Fruit fly (Drosophila melanogaster): Measurements from ENCODE around the gene daed.

The daed gene

DNA sequence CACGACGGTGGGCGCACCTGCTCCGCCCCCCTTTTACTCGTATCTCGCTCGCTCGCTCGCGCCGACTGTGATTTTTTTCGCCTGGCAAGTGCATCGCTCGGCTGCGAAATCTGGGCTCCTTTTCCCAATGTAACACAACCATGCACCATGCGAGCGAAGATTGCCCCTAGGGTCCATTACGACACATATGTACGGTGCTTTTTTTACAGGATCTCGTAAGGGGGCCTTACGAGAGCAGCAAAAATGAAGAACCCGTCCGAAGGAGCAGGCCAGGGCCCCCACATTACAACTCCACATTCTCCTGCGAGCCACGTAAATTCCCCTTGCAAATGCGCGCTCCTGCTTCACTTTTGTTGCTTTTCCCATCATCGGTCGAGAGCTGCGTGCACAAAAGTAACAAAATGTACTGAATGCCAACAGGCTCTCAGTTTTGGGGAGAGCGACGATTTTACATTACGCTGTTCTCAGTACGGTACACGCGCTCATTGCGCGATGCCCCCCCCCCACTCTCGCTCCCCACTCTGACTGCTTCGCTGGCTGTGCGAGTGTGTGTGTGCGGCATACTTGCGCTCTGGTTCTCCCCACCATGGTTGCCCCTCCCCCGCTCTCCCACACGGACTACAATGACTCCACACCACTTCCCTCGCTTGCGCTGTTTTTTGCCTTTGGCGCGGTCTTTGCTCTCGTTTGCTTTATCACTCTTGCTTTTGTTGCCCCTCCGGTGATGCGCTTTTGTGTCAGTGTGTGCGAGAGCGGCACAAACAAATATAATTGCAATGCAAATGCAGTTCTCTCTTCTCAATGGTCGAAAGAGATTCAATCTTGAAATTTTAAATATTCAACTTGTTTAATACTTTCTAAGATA is 13.0 kb downstream of the daed start (continued):
- 0 out of 2 replicates have a peak, but pooled peaks have one; percentile 17 for TF ChIP-seq slbo (GFP tag; IDR thresholded peaks at IDR 0.05)
- TF ChIP-seq Gug (GFP tag; IDR thresholded peaks at IDR 0.05) = no peak
- no peak for TF ChIP-seq NfI (GFP tag; optimal IDR thresholded peaks at IDR 0.05)
- peak; percentile 57 for TF ChIP-seq Nf-YC (tag; optimal IDR thresholded peaks at IDR 0.05)
- no peak for TF ChIP-seq CG2875 (GFP tag; optimal IDR thresholded peaks at IDR 0.05)
- TF ChIP-seq Bdp1 (GFP tag; optimal IDR thresholded peaks at IDR 0.05) = no peak
- TF ChIP-seq CG30431 (GFP tag; optimal IDR thresholded peaks at IDR 0.05) = no peak
- no peak for TF ChIP-seq CG17385 (GFP tag; optimal IDR thresholded peaks at IDR 0.05)
- TF ChIP-seq Rx (GFP tag; IDR thresholded peaks at IDR 0.05) = no peak
- no peak for TF ChIP-seq ase (GFP tag; IDR thresholded peaks at IDR 0.05)
- no peak for TF ChIP-seq CG8089 (GFP tag; optimal IDR thresholded peaks at IDR 0.05)
- TF ChIP-seq jing (GFP tag; optimal IDR thresholded peaks at IDR 0.05) = no peak
- TF ChIP-seq esg (GFP tag; conservative IDR thresholded peaks at IDR 0.05) = no peak
- TF ChIP-seq ash1 (GFP tag; optimal IDR thresholded peaks at IDR 0.05) = no peak
- peak; percentile 100 for TF ChIP-seq crol (GFP tag; IDR thresholded peaks at IDR 0.05)
- no peak for TF ChIP-seq CG17829 (tag; optimal IDR thresholded peaks at IDR 0.05)
- no peak for TF ChIP-seq gt (GFP tag; IDR thresholded peaks at IDR 0.05)
- TF ChIP-seq Sin3A (optimal IDR thresholded peaks at IDR 0.05) = no peak
- TF ChIP-seq CG10979 (tag; optimal IDR thresholded peaks at IDR 0.05) = no peak
- TF ChIP-seq fd3F (GFP tag; optimal IDR thresholded peaks at IDR 0.05) = no peak
- TF ChIP-seq mld (GFP tag; IDR thresholded peaks at IDR 0.05; ENCODE audit: partially characterized antibody) = no peak
- no peak for TF ChIP-seq CG10654 (GFP tag; optimal IDR thresholded peaks at IDR 0.05)
- TF ChIP-seq CG14667 (GFP tag; IDR thresholded peaks at IDR 0.05) = no peak
- TF ChIP-seq scrt (GFP tag; optimal IDR thresholded peaks at IDR 0.05) = no peak
- TF ChIP-seq CG3995 (GFP tag; optimal IDR thresholded peaks at IDR 0.05) = no peak
- no peak for TF ChIP-seq CG13624 (GFP tag; optimal IDR thresholded peaks at IDR 0.05)
- TF ChIP-seq sna (GFP tag; IDR thresholded peaks at IDR 0.05; ENCODE audit: partially characterized antibody) = peak; percentile 38; the same call in 1 of the 2 replicates
- TF ChIP-seq Dbx (GFP tag; IDR thresholded peaks at IDR 0.05) = no peak
- no peak for TF ChIP-seq CG3847 (GFP tag; IDR thresholded peaks at IDR 0.05)
- TF ChIP-seq vvl (GFP tag; IDR thresholded peaks at IDR 0.05) = peak; percentile 27; the same call in 1 of the 2 replicates
- TF ChIP-seq CG13894 (tag; optimal IDR thresholded peaks at IDR 0.05) = peak; percentile 43
- TF ChIP-seq CG12104 (GFP tag; optimal IDR thresholded peaks at IDR 0.05) = no peak
- TF ChIP-seq CG1602 (GFP tag; optimal IDR thresholded peaks at IDR 0.05) = no peak
- TF ChIP-seq Aef1 (GFP tag; IDR thresholded peaks at IDR 0.05) = peak; percentile 56; the same call in 2 of the 3 replicates
- TF ChIP-seq corto (GFP tag; optimal IDR thresholded peaks at IDR 0.05) = peak; percentile 14
- no peak for TF ChIP-seq Usf (GFP tag; optimal IDR thresholded peaks at IDR 0.05)
- TF ChIP-seq CG31365 (tag; optimal IDR thresholded peaks at IDR 0.05) = no peak
- TF ChIP-seq Hand (GFP tag; optimal IDR thresholded peaks at IDR 0.05) = no peak
- TF ChIP-seq dmrt11E (tag; optimal IDR thresholded peaks at IDR 0.05) = no peak
- TF ChIP-seq CG30020 (tag; optimal IDR thresholded peaks at IDR 0.05) = no peak
- TF ChIP-seq CG1024 (GFP tag; IDR thresholded peaks at IDR 0.05) = no peak
- TF ChIP-seq Sry-β (GFP tag; optimal IDR thresholded peaks at IDR 0.05) = no peak
- no peak for TF ChIP-seq CG1792 (GFP tag; optimal IDR thresholded peaks at IDR 0.05)
- no peak for TF ChIP-seq Stat92E (GFP tag; optimal IDR thresholded peaks at IDR 0.05)
- TF ChIP-seq Mrtf (GFP tag; IDR thresholded peaks at IDR 0.05) = no peak
- 0 out of 2 replicates have a peak, but pooled peaks have one; percentile 13 for TF ChIP-seq Scr (GFP tag; IDR thresholded peaks at IDR 0.05; ENCODE audit: partially characterized antibody)
- TF ChIP-seq CkIIα-i1 (GFP tag; IDR thresholded peaks at IDR 0.05) = no peak
- peak; percentile 68; the same call in 1 of the 2 replicates for TF ChIP-seq chm (GFP tag; IDR thresholded peaks at IDR 0.05)
- TF ChIP-seq Elba2 (GFP tag; optimal IDR thresholded peaks at IDR 0.05) = no peak
- no peak for TF ChIP-seq CG17802 (tag; optimal IDR thresholded peaks at IDR 0.05)
